Worm (Caenorhabditis elegans) whole organism, late embryonic: Measurements from ENCODE around the gene aipr-1.

Experiments used
- C38D4.7 ChIP-seq: fragments of 200-800 bp; sonication (Bioruptor generic); optimal IDR thresholded peaks from 2 replicates; lab custom pipeline; 2018; ENCODE audit warnings: mild to moderate bottlenecking, missing genetic modification characterization, moderate library complexity, missing compliant biosample characterization
- T23F11.4 ChIP-seq: fragments of 200-800 bp; sonication (Bioruptor generic); optimal IDR thresholded peaks from 2 replicates; lab custom pipeline; 2018; ENCODE audit warnings: mild to moderate bottlenecking, missing genetic modification characterization, missing compliant biosample characterization
- ahr-1 ChIP-seq: sonication (generic microtip); optimal IDR thresholded peaks from 2 replicates; lab custom pipeline; 2016; ENCODE audit warnings: missing genetic modification characterization, missing compliant biosample characterization
- ceh-18 ChIP-seq: sonication (generic microtip); optimal IDR thresholded peaks from 2 replicates; lab custom pipeline; 2016; ENCODE audit warnings: missing genetic modification characterization, missing compliant biosample characterization
- ceh-19 ChIP-seq: fragments of 200-800 bp; sonication (Bioruptor generic); optimal IDR thresholded peaks from 2 replicates; lab custom pipeline; 2018; ENCODE audit warnings: mild to moderate bottlenecking, missing genetic modification characterization, missing compliant biosample characterization
- ceh-2 ChIP-seq: sonication (generic microtip); optimal IDR thresholded peaks from 2 replicates; lab custom pipeline; 2016; ENCODE audit warnings: missing genotype, missing genetic modification characterization, missing compliant biosample characterization
- ceh-22 ChIP-seq: sonication (generic microtip); optimal IDR thresholded peaks from 2 replicates; lab custom pipeline; 2017; ENCODE audit warnings: missing biosample characterization, missing genetic modification characterization
- ceh-45 ChIP-seq: fragments of 200-800 bp; sonication (Bioruptor generic); IDR thresholded peaks from 2 replicates; pipeline ENCODE4 v1.3.6; 2022; ENCODE audit warnings: missing genetic modification reagents, missing genetic modification characterization, missing compliant biosample characterization
- ceh-48 ChIP-seq: sonication (generic microtip); optimal IDR thresholded peaks from 2 replicates; lab custom pipeline; 2016; ENCODE audit warnings: missing genetic modification characterization, inconsistent platforms, missing compliant biosample characterization
- ceh-6 ChIP-seq: fragments of 200-800 bp; sonication (Bioruptor generic); optimal IDR thresholded peaks from 2 replicates; lab custom pipeline; 2018; ENCODE audit warnings: mild to moderate bottlenecking, missing genetic modification characterization, missing compliant biosample characterization
- che-1 ChIP-seq: sonication (generic microtip); optimal IDR thresholded peaks from 2 replicates; lab custom pipeline; 2016; ENCODE audit warnings: mild to moderate bottlenecking, missing genetic modification characterization, missing compliant biosample characterization
- dmd-4 ChIP-seq: sonication (generic microtip); optimal IDR thresholded peaks from 2 replicates; lab custom pipeline; 2016; ENCODE audit warnings: borderline replicate concordance, missing genetic modification characterization, missing compliant biosample characterization
- dve-1 ChIP-seq: sonication (generic microtip); optimal IDR thresholded peaks from 2 replicates; lab custom pipeline; 2017; ENCODE audit warnings: antibody characterized with exemption, mild to moderate bottlenecking, missing genetic modification characterization, missing compliant biosample characterization
- elt-2 ChIP-seq: sonication (generic microtip); optimal IDR thresholded peaks from 2 replicates; lab custom pipeline; 2016; ENCODE audit warnings: missing genetic modification reagents, missing genetic modification characterization, missing compliant biosample characterization
- eyg-1 ChIP-seq: sonication (generic microtip); optimal IDR thresholded peaks from 2 replicates; lab custom pipeline; 2016; ENCODE audit warnings: missing genotype, missing genetic modification characterization, missing compliant biosample characterization
- fax-1 ChIP-seq: sonication (generic microtip); optimal IDR thresholded peaks from 2 replicates; lab custom pipeline; 2016; ENCODE audit warnings: missing genotype, missing genetic modification characterization, missing compliant biosample characterization
- fkh-10 ChIP-seq: fragments of 150-350 bp; optimal IDR thresholded peaks from 2 replicates; lab custom pipeline; 2014; ENCODE audit warnings: missing biosample characterization, missing genetic modification reagents, missing genetic modification characterization
- fkh-6 ChIP-seq: sonication (generic microtip); optimal IDR thresholded peaks from 2 replicates; lab custom pipeline; 2016; ENCODE audit warnings: missing genetic modification characterization, missing compliant biosample characterization
- gmeb-2 ChIP-seq: sonication (generic microtip); optimal IDR thresholded peaks from 2 replicates; lab custom pipeline; 2016; ENCODE audit warnings: missing genetic modification characterization, inconsistent platforms, missing compliant biosample characterization
- hlh-8 ChIP-seq: sonication (generic microtip); optimal IDR thresholded peaks from 2 replicates; lab custom pipeline; 2016; ENCODE audit warnings: missing genotype, missing genetic modification characterization, missing compliant biosample characterization
- lim-6 ChIP-seq: sonication (generic microtip); optimal IDR thresholded peaks from 2 replicates; lab custom pipeline; 2016; ENCODE audit warnings: missing genetic modification characterization, missing compliant biosample characterization
- madf-2 ChIP-seq: sonication (generic microtip); optimal IDR thresholded peaks from 2 replicates; lab custom pipeline; 2017; ENCODE audit warnings: missing genetic modification characterization, missing compliant biosample characterization
- mec-3 ChIP-seq: sonication (generic microtip); optimal IDR thresholded peaks from 2 replicates; lab custom pipeline; 2016; ENCODE audit warnings: borderline replicate concordance, missing genetic modification characterization, missing compliant biosample characterization
- nfya-1 ChIP-seq: sonication (generic microtip); optimal IDR thresholded peaks from 2 replicates; lab custom pipeline; 2017; ENCODE audit warnings: missing genetic modification characterization, mild to moderate bottlenecking, missing compliant biosample characterization, antibody characterized with exemption, moderate library complexity
- nhr-232 ChIP-seq: sonication (generic microtip); optimal IDR thresholded peaks from 2 replicates; lab custom pipeline; 2016; ENCODE audit warnings: missing genetic modification characterization, missing compliant biosample characterization
- pag-3 ChIP-seq: sonication (generic microtip); optimal IDR thresholded peaks from 2 replicates; lab custom pipeline; 2016; ENCODE audit warnings: missing compliant biosample characterization, missing genetic modification characterization, borderline replicate concordance
- pat-9 ChIP-seq: fragments of 200-800 bp; sonication (Bioruptor generic); optimal IDR thresholded peaks from 2 replicates; lab custom pipeline; 2018; ENCODE audit warnings: mild to moderate bottlenecking, missing genetic modification characterization, moderate library complexity, missing compliant biosample characterization
- pros-1 ChIP-seq: fragments of 150-350 bp; optimal IDR thresholded peaks from 2 replicates; lab custom pipeline; 2014; ENCODE audit warnings: missing biosample characterization, missing genetic modification reagents, missing genetic modification characterization
- rnt-1 ChIP-seq: sonication (generic microtip); optimal IDR thresholded peaks from 2 replicates; lab custom pipeline; 2016; ENCODE audit warnings: missing genetic modification characterization, missing compliant biosample characterization
- sox-2 ChIP-seq: fragments of 200-800 bp; sonication (Bioruptor generic); IDR thresholded peaks from 2 replicates; pipeline ENCODE4 v1.3.6; 2022; ENCODE audit warnings: missing genetic modification reagents, missing genetic modification characterization, missing compliant biosample characterization
- sox-4 ChIP-seq: sonication (generic microtip); optimal IDR thresholded peaks from 2 replicates; lab custom pipeline; 2017; ENCODE audit warnings: mild to moderate bottlenecking, missing genetic modification characterization, inconsistent platforms, missing compliant biosample characterization
- tbx-7 ChIP-seq: sonication (generic microtip); optimal IDR thresholded peaks from 2 replicates; lab custom pipeline; 2016; ENCODE audit warnings: missing genotype, missing genetic modification characterization, missing compliant biosample characterization
- unc-3 ChIP-seq, 2 experiments: fragments of 200-800 bp in 1 of 2; sonication (Bioruptor generic) in 1 of 2; sonication (generic microtip) in 1 of 2; conservative IDR thresholded peaks in 1 of 2; optimal IDR thresholded peaks in 1 of 2; 2 replicates each; pipeline versions ENCODE4 v1.3.6 to Lab custom; 2016 to 2022; ENCODE audit warnings: missing compliant biosample characterization in 2 of 2, missing genetic modification characterization in 2 of 2, missing genetic modification reagents in 1 of 2
- unc-55 ChIP-seq: sonication (generic microtip); optimal IDR thresholded peaks from 2 replicates; lab custom pipeline; 2017; ENCODE audit warnings: missing biosample characterization, missing genetic modification reagents, missing genetic modification characterization
- zip-5 ChIP-seq: sonication (generic microtip); optimal IDR thresholded peaks from 2 replicates; lab custom pipeline; 2016; ENCODE audit warnings: missing genetic modification characterization, missing compliant biosample characterization

aipr-1 gene

ce11 chrII:6608626-6609025, 14.6 kb upstream of the aipr-1 start:
- TF ChIP-seq zip-5, result no peak
- TF ChIP-seq elt-2, result no peak
- no peak for TF ChIP-seq madf-2
- no peak for TF ChIP-seq ceh-19 (GFP tag; lab: Kevin White, UChicago)
- TF ChIP-seq, all 69 proteins: peak for 0

ce11 chrII:6600973-6601372, 6.9 kb upstream of the aipr-1 start, which contains the start of gene vps-33.2:
Gene vps-33.2, plus strand, starts transcription at chrII:6601216.
- TF ChIP-seq sox-2 (GFP tag; lab: Robert Waterston, UW), result no peak
- TF ChIP-seq nfya-1, result peak; percentile 34

- peak; percentile 65 for TF ChIP-seq ceh-48
- peak; percentile 41 for TF ChIP-seq nfya-1
- no peak for TF ChIP-seq rnt-1 (tag; lab: Kevin White, UChicago)
These were observed 4.0 kb upstream of the aipr-1 start, which contains the start of gene dnj-8 for ce11 chrII:6598050-6598449. Gene dnj-8, minus strand, starts transcription at chrII:6598080.

- TF ChIP-seq mec-3 (tag; lab: Kevin White, UChicago), result no peak
- no peak for TF ChIP-seq pat-9
- TF ChIP-seq ceh-6 (GFP tag; lab: Kevin White, UChicago), result no peak
- TF ChIP-seq C38D4.7 (GFP tag; lab: Kevin White, UChicago), result no peak
- TF ChIP-seq unc-3 (GFP tag; conservative IDR thresholded peaks at IDR 0.05; lab: Robert Waterston, UW), result no peak
- TF ChIP-seq unc-3 (tag; optimal IDR thresholded peaks at IDR 0.05; lab: Kevin White, UChicago), result no peak
- TF ChIP-seq ceh-45 (GFP tag; lab: Robert Waterston, UW), result no peak
- TF ChIP-seq ahr-1, result no peak
- TF ChIP-seq lim-6 (tag; lab: Kevin White, UChicago), result no peak
- no peak for TF ChIP-seq nhr-232 (tag; lab: Kevin White, UChicago)
- no peak for TF ChIP-seq dve-1 (tag; lab: Kevin White, UChicago)
- no peak for TF ChIP-seq zip-5
- no peak for TF ChIP-seq ceh-2 (tag; lab: Kevin White, UChicago)
- TF ChIP-seq tbx-7, result no peak
- no peak for TF ChIP-seq hlh-8 (tag; lab: Kevin White, UChicago)
- TF ChIP-seq ceh-18 (tag; lab: Kevin White, UChicago), result no peak
- no peak for TF ChIP-seq T23F11.4 (GFP tag; lab: Kevin White, UChicago)
These were observed 3.5 kb upstream of the aipr-1 start for ce11 chrII:6597507-6597906.

- TF ChIP-seq pag-3 (tag; lab: Kevin White, UChicago) (no peak), fkh-10 (GFP tag; lab: Kevin White, UChicago) (no peak), fax-1 (tag; lab: Kevin White, UChicago) (no peak), ceh-22 (no peak), sox-4 (tag; lab: Kevin White, UChicago) (no peak), elt-2 (no peak), fkh-6 (tag; lab: Kevin White, UChicago) (no peak), eyg-1 (tag; lab: Kevin White, UChicago) (no peak), che-1 (tag; lab: Kevin White, UChicago) (no peak), tbx-7 (no peak), unc-55 (no peak), pros-1 (tag; lab: Kevin White, UChicago) (no peak), dmd-4 (tag; lab: Kevin White, UChicago) (no peak), madf-2 (no peak), gmeb-2 (tag; lab: Kevin White, UChicago) (no peak), unc-3 (GFP tag; conservative IDR thresholded peaks at IDR 0.05; lab: Robert Waterston, UW) (no peak), unc-3 (tag; optimal IDR thresholded peaks at IDR 0.05; lab: Kevin White, UChicago) (no peak), ceh-19 (GFP tag; lab: Kevin White, UChicago) (no peak), ceh-2 (tag; lab: Kevin White, UChicago) (no peak)
These were observed 1.8 kb downstream of the aipr-1 start, which contains the start of gene C56C10.9 for ce11 chrII:6592251-6592650. Gene C56C10.9, minus strand, starts transcription at chrII:6592351.
